Fruit fly (Drosophila melanogaster) whole organism, prepupa: ENCODE data around the gene CG45263.
A peak's percentile ranks its signal among the peaks of the same experiment; 100 is the strongest.

Experiments
- Blimp-1 ChIP-seq: fragments of 200-800 bp; sonication (Bioruptor generic); optimal IDR thresholded peaks from 3 replicates; lab custom pipeline; 2017; ENCODE audit warnings: missing biosample characterization, missing genetic modification characterization, mild to moderate bottlenecking, moderate library complexity, missing genetic modification reagents
- CG10631 ChIP-seq: fragments of 200-800 bp; sonication (Bioruptor generic); optimal IDR thresholded peaks from 2 replicates; lab custom pipeline; 2016; ENCODE audit warnings: missing biosample characterization, missing genetic modification characterization
- CG11902 ChIP-seq: fragments of 200-800 bp; sonication (Bioruptor generic); optimal IDR thresholded peaks from 3 replicates; lab custom pipeline; 2016; ENCODE audit warnings: missing biosample characterization, missing genetic modification characterization
- CG16779 ChIP-seq: fragments of 200-800 bp; sonication (Bioruptor generic); optimal IDR thresholded peaks from 3 replicates; lab custom pipeline; 2017; ENCODE audit warnings: missing biosample characterization, mild to moderate bottlenecking, missing genetic modification characterization
- CG31627 ChIP-seq: fragments of 200-800 bp; sonication (Bioruptor generic); optimal IDR thresholded peaks from 3 replicates; lab custom pipeline; 2016; ENCODE audit warnings: missing biosample characterization, missing genetic modification characterization
- CG32006 ChIP-seq: fragments of 200-800 bp; sonication (Bioruptor generic); optimal IDR thresholded peaks from 3 replicates; lab custom pipeline; 2017; ENCODE audit warnings: missing biosample characterization, mild to moderate bottlenecking, missing genetic modification characterization
- CG3919 ChIP-seq: fragments of 200-800 bp; sonication (Bioruptor generic); optimal IDR thresholded peaks from 3 replicates; lab custom pipeline; 2016; ENCODE audit warnings: missing biosample characterization, missing genetic modification characterization
- CG4318 ChIP-seq: fragments of 200-800 bp; sonication (Bioruptor generic); optimal IDR thresholded peaks from 3 replicates; lab custom pipeline; 2017; ENCODE audit warnings: missing biosample characterization, mild to moderate bottlenecking, missing genetic modification characterization
- CG6276 ChIP-seq: fragments of 200-800 bp; sonication (Bioruptor generic); optimal IDR thresholded peaks from 2 replicates; lab custom pipeline; 2017; ENCODE audit warnings: missing biosample characterization, mild to moderate bottlenecking, missing genetic modification characterization
- CG6808 ChIP-seq: fragments of 200-800 bp; sonication (Bioruptor generic); optimal IDR thresholded peaks from 3 replicates; lab custom pipeline; 2017; ENCODE audit warnings: missing biosample characterization, missing genetic modification characterization, mild to moderate bottlenecking, moderate library complexity, missing genetic modification reagents
- CG6854 ChIP-seq: fragments of 200-800 bp; sonication (Bioruptor generic); optimal IDR thresholded peaks from 2 replicates; lab custom pipeline; 2017; ENCODE audit warnings: missing biosample characterization, mild to moderate bottlenecking, missing genetic modification characterization
- CG7368 ChIP-seq: fragments of 200-800 bp; sonication (Bioruptor generic); optimal IDR thresholded peaks from 3 replicates; lab custom pipeline; 2016; ENCODE audit warnings: missing biosample characterization, missing genetic modification characterization
- CG8119 ChIP-seq: fragments of 200-800 bp; sonication (Bioruptor generic); IDR thresholded peaks from 3 replicates; pipeline ENCODE4 v1.3.6; 2022; ENCODE audit warnings: missing biosample characterization, missing genetic modification characterization
- CG8319 ChIP-seq: fragments of 200-800 bp; sonication (Bioruptor generic); optimal IDR thresholded peaks from 3 replicates; lab custom pipeline; 2016; ENCODE audit warnings: missing biosample characterization, missing genetic modification characterization
- Eip78C ChIP-seq: fragments of 200-800 bp; sonication (Bioruptor generic); peaks from one replicate; lab custom pipeline; 2016; ENCODE audit warnings: missing biosample characterization, missing genetic modification characterization
- Ets21C ChIP-seq: fragments of 200-800 bp; sonication (Bioruptor generic); optimal IDR thresholded peaks from 3 replicates; lab custom pipeline; 2016; ENCODE audit warnings: missing biosample characterization, missing genetic modification characterization
- Ets96B ChIP-seq: fragments of 200-800 bp; optimal IDR thresholded peaks from 2 replicates; lab custom pipeline; 2019; ENCODE audit warnings: missing biosample characterization, mild to moderate bottlenecking, missing genetic modification characterization, moderate library complexity
- Hr39 ChIP-seq: fragments of 200-800 bp; sonication (Bioruptor generic); optimal IDR thresholded peaks from 2 replicates; lab custom pipeline; 2016; ENCODE audit warnings: missing biosample characterization, missing genetic modification characterization
- Lpt ChIP-seq: fragments of 200-800 bp; sonication (Bioruptor generic); optimal IDR thresholded peaks from 3 replicates; lab custom pipeline; 2016; ENCODE audit warnings: missing biosample characterization, missing genetic modification characterization
- OdsH ChIP-seq: fragments of 200-800 bp; sonication (Bioruptor generic); optimal IDR thresholded peaks from 3 replicates; lab custom pipeline; 2016; ENCODE audit warnings: missing biosample characterization, missing genetic modification characterization
- Smox ChIP-seq: fragments of 200-800 bp; sonication (Bioruptor generic); optimal IDR thresholded peaks from 3 replicates; lab custom pipeline; 2016; ENCODE audit warnings: missing biosample characterization, missing genetic modification characterization
- Sox102F ChIP-seq: fragments of 200-800 bp; sonication (Bioruptor generic); optimal IDR thresholded peaks from 2 replicates; lab custom pipeline; 2016; ENCODE audit warnings: missing biosample characterization, mild to moderate bottlenecking, missing genetic modification characterization
- Sox14 ChIP-seq: fragments of 200-800 bp; sonication (Bioruptor generic); optimal IDR thresholded peaks from 3 replicates; lab custom pipeline; 2016; ENCODE audit warnings: missing biosample characterization, missing genetic modification characterization
- achi ChIP-seq: fragments of 200-800 bp; sonication (Bioruptor generic); optimal IDR thresholded peaks from 3 replicates; lab custom pipeline; 2016; ENCODE audit warnings: missing biosample characterization, missing genetic modification characterization
- acj6 ChIP-seq: fragments of 200-800 bp; sonication (Bioruptor generic); optimal IDR thresholded peaks from 3 replicates; lab custom pipeline; 2016; ENCODE audit warnings: missing biosample characterization, missing genetic modification characterization
- dac ChIP-seq: fragments of 200-800 bp; sonication (Bioruptor generic); optimal IDR thresholded peaks from 2 replicates; lab custom pipeline; 2017; ENCODE audit warnings: missing biosample characterization, mild to moderate bottlenecking, missing genetic modification characterization
- dsx ChIP-seq: fragments of 200-800 bp; optimal IDR thresholded peaks from 3 replicates; lab custom pipeline; 2019; ENCODE audit warnings: missing biosample characterization, mild to moderate bottlenecking, missing genetic modification characterization, moderate library complexity; ENCODE audit not compliant: poor library complexity, severe bottlenecking
- esn ChIP-seq: fragments of 200-800 bp; sonication (Bioruptor generic); optimal IDR thresholded peaks from 2 replicates; lab custom pipeline; 2016; ENCODE audit warnings: missing biosample characterization, mild to moderate bottlenecking, missing genetic modification characterization, moderate library complexity
- fkh ChIP-seq: fragments of 200-800 bp; sonication (Bioruptor generic); optimal IDR thresholded peaks from 3 replicates; lab custom pipeline; 2017; ENCODE audit warnings: missing biosample characterization, mild to moderate bottlenecking, missing genetic modification characterization, moderate library complexity
- net ChIP-seq: fragments of 200-800 bp; sonication (Bioruptor generic); optimal IDR thresholded peaks from 3 replicates; lab custom pipeline; 2016; ENCODE audit warnings: missing biosample characterization, missing genetic modification characterization
- salr ChIP-seq, 2 experiments: fragments of 200-800 bp; sonication (Bioruptor generic); optimal IDR thresholded peaks; 3 replicates each; lab custom pipeline; 2016 to 2018; ENCODE audit warnings: missing biosample characterization in 2 of 2, missing genetic modification characterization in 2 of 2, mild to moderate bottlenecking in 1 of 2
- spab ChIP-seq: fragments of 200-800 bp; sonication (Bioruptor generic); optimal IDR thresholded peaks from 2 replicates; lab custom pipeline; 2017; ENCODE audit warnings: missing biosample characterization, mild to moderate bottlenecking, missing genetic modification characterization, missing genetic modification reagents
- svp ChIP-seq: fragments of 200-800 bp; sonication (Bioruptor generic); peaks from one replicate; lab custom pipeline; 2016; ENCODE audit warnings: missing biosample characterization, missing genetic modification characterization
- vri ChIP-seq: fragments of 200-800 bp; sonication (Bioruptor generic); optimal IDR thresholded peaks from 3 replicates; lab custom pipeline; 2016; ENCODE audit warnings: missing biosample characterization, mild to moderate bottlenecking, missing genetic modification characterization

CG45263 gene

DNA sequence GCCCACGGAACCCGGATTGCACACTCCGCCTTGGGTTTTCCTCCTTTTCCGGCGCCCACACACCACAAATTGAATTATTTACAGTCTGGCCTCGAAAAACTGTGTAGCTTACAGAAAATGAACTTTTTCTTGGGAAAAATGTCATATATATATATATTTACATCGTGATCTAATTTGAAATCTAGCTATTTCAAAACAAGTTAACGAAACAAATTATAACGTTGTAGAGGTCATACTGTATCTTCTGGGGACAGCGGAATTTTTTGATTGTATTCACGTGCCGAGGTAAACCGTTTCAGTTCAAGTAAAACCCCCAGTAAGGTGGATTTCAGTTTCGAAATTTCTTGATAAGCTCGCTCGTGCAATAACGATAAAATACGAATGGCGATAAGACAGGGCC is 123.0 kb downstream of the CG45263 start (continued):
- TF ChIP-seq Sox102F (GFP tag; lab: Kevin White, UChicago), result no peak
- TF ChIP-seq Blimp-1, result no peak
- no peak for TF ChIP-seq spab (GFP tag; lab: Kevin White, UChicago)
- TF ChIP-seq fkh, result no peak
- no peak for TF ChIP-seq Smox (GFP tag; lab: Kevin White, UChicago)
- TF ChIP-seq Hr39 (GFP tag; lab: Kevin White, UChicago), result peak; percentile 59
- TF ChIP-seq CG10631 (GFP tag; lab: Kevin White, UChicago), result no peak
- peak; percentile 63 for TF ChIP-seq CG31627 (GFP tag; lab: Kevin White, UChicago)
- no peak for TF ChIP-seq CG8319 (GFP tag; lab: Kevin White, UChicago)
- TF ChIP-seq CG32006 (GFP tag; lab: Kevin White, UChicago), result no peak
- TF ChIP-seq dac, result no peak
- peak; percentile 44 for TF ChIP-seq Ets21C (GFP tag; lab: Kevin White, UChicago)
- no peak for TF ChIP-seq CG7368
- TF ChIP-seq CG11902 (GFP tag; lab: Kevin White, UChicago), result peak; percentile 45
- TF ChIP-seq CG6276 (GFP tag; lab: Kevin White, UChicago), result peak; percentile 7
- no peak for TF ChIP-seq CG16779 (tag; lab: Kevin White, UChicago)
- TF ChIP-seq dsx (GFP tag; lab: Kevin White, UChicago), result no peak
- TF ChIP-seq CG6854, result no peak
- TF ChIP-seq, all 60 proteins: peak for 31

DNA sequence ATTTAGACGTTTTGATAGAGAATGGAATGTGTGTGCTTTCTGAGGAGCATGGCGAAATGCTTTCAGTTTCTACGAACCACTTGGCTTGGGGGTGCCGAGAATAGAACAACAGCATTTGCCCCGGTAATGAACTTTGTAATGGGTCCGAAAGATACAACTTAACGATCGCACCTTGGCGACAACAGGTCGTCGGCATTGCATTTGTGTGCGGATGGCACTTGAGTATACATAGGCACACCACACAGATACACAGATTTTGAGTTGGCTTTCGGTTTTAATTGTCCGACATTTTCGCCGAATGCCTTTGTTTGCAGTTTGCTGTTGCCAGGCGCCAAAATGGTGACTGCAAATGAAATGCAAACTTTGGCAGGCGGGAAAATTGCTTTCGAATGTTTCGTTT is 123.4 kb downstream of the CG45263 start:
- TF ChIP-seq spab (GFP tag; lab: Kevin White, UChicago) (no peak), CG31627 (GFP tag; lab: Kevin White, UChicago) (no peak), Hr39 (GFP tag; lab: Kevin White, UChicago) (no peak), svp (GFP tag; lab: Kevin White, UChicago) (no peak), OdsH (GFP tag; lab: Kevin White, UChicago) (no peak), salr (GFP tag; optimal IDR thresholded peaks at IDR 0.05; lab: Kevin White, UChicago) (no peak), achi (GFP tag; lab: Kevin White, UChicago) (no peak), CG4318 (GFP tag; lab: Kevin White, UChicago) (no peak), Eip78C (GFP tag; lab: Kevin White, UChicago) (no peak), CG6808 (GFP tag; lab: Kevin White, UChicago) (no peak), Sox14 (GFP tag; lab: Kevin White, UChicago) (no peak), Lpt (GFP tag; lab: Kevin White, UChicago) (no peak), CG32006 (GFP tag; lab: Kevin White, UChicago) (no peak), net (GFP tag; lab: Kevin White, UChicago) (no peak), Ets96B (tag; lab: Kevin White, UChicago) (no peak), Smox (GFP tag; lab: Kevin White, UChicago) (no peak), esn (GFP tag; lab: Kevin White, UChicago) (no peak), CG3919 (GFP tag; lab: Kevin White, UChicago) (no peak)

DNA sequence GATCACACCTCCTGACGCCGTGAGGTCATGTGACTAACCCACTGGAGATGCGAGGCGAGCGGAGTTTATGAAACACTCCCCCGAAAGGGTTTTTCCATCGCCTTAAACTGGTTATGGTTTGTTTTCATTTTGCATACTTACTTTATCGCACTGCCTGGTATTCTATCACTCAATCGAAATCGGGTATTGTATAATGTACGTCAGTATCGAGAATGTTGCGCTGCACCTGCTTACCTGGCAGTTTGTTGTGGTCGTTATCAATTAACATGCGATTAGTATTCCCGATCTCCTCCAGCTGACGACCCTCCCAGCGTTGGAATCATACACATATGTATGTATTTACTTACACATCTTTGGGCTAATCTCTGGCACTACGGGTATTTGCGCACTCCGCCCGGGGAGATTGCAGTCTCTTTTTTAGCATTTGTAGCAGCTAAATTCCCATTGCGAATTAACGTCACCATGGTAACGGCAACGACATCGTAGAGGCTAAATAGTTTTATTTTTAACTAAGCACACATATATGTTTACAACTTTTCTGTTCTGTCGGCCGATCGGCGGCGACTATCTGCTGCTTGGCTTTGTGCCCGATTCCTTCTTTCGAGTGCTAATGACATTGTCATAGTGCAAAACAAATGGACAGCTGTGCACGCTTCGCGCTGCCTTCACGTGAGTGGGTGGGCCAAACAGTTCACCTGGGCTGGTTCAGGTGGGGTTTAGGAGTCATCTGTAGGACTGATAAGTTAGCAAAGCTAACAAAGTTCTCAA is 124.3 kb downstream of the CG45263 start:
- TF ChIP-seq vri (GFP tag; lab: Kevin White, UChicago) (peak; percentile 90), Ets21C (GFP tag; lab: Kevin White, UChicago) (no peak), acj6 (GFP tag; lab: Kevin White, UChicago) (no peak), Eip78C (GFP tag; lab: Kevin White, UChicago) (peak; percentile 43), net (GFP tag; lab: Kevin White, UChicago) (peak; percentile 51), fkh (peak; percentile 45), CG8119 (no peak)
